Fruit fly (Drosophila melanogaster): Measurements from ENCODE around the gene MFS3.

The MFS3 gene

DNA sequence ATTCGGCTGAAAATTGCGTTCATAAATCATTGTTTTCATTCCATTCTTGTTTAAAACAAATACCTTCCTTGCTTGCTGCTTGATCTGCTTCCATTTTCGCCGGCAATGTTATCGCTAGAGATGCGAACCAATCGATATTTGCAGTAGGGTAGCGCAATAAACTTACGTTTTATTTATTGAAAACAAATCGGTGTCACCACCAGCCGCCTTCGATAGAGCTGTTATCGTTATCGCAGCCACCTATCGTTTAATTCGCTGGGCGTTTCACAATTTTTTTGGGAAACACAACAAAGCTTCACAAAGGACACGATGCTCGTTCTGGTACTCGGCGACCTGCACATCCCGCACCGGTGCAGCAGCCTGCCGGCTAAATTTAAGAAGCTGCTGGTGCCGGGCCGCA, 7.6 kb downstream of the MFS3 start, which contains the start of the genes Tfb4 and Vps29:
Tfb4 (minus strand) TSS at position 124 of the 400 bp plus-strand sequence.
Vps29 (plus strand) TSS at position 213 of the 400 bp plus-strand sequence.
- peak; percentile 62 for TF ChIP-seq CG17801 (GFP tag; optimal IDR thresholded peaks at IDR 0.05; ENCODE audit: partially characterized antibody)

DNA sequence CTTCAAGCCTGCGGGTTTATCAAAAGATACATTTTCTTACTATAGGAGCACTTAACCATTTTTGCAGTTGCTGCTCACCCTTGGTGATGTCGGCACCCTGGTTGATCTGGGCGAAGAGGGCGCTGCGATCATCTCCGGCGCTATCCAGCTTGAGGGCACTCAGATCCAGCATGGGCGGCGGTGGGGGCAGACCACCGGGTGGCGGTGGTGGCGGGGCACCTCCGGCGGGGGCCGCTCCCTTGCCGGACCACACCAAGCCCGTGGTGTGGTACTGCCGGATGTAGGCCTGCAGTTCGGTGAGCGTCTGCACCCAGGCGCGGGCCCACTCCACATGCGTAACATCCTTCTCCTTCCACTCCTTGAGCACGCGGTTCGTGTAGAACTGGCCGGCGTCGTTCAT, 9.7 kb downstream of the MFS3 start:
- no peak for TF ChIP-seq CG17801 (GFP tag; optimal IDR thresholded peaks at IDR 0.05; ENCODE audit: partially characterized antibody)

DNA sequence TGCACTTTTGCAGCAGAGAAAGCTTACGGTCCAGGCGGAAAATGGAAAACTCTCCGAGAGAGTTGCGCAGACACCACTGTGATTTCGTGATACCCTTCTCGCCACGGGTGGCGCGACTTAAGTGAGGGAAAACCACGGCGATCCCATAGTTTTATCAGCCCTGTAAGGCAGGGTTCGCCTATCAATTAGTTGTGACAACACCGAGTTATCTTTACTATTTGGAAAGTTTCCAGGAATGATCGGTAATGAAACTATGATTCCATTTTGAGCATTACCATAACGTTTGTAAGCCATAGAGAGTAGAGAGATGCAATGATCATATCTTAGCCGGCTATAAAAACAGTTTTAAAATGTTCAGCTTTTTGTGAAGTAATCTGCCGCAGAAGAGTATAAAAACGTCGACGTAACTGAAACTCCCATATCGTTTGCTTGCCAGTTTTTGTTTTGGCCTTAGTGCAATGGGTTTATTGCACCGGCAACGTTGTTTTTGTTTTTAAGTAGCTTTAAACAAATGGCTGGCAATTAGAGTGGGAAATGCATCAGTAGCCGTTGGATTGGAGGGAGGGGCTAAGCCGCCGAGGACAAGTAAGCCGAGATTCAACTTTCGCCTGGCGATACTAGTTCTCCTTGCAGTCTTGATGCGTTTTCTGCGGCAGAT, 13.7 kb downstream of the MFS3 start:
- TF ChIP-seq CG17801 (GFP tag; optimal IDR thresholded peaks at IDR 0.05; ENCODE audit: partially characterized antibody) = no peak

DNA sequence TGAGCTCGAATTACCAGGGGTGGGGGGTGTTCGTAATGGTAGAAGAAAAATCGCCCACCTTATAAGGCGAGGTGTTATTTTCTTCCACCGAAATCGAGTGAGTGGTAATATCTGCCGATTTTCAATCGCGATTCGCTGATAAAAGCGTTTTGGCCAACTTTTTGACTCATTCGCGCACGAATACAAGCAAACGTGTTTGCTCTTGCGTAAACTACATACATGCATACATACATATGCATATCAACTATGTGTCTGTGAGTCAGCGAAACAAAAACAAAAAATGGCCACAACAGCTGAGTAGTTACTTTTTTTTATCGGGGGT, 14.3 kb downstream of the MFS3 start:
- TF ChIP-seq CG17801 (GFP tag; optimal IDR thresholded peaks at IDR 0.05; ENCODE audit: partially characterized antibody) = no peak

DNA sequence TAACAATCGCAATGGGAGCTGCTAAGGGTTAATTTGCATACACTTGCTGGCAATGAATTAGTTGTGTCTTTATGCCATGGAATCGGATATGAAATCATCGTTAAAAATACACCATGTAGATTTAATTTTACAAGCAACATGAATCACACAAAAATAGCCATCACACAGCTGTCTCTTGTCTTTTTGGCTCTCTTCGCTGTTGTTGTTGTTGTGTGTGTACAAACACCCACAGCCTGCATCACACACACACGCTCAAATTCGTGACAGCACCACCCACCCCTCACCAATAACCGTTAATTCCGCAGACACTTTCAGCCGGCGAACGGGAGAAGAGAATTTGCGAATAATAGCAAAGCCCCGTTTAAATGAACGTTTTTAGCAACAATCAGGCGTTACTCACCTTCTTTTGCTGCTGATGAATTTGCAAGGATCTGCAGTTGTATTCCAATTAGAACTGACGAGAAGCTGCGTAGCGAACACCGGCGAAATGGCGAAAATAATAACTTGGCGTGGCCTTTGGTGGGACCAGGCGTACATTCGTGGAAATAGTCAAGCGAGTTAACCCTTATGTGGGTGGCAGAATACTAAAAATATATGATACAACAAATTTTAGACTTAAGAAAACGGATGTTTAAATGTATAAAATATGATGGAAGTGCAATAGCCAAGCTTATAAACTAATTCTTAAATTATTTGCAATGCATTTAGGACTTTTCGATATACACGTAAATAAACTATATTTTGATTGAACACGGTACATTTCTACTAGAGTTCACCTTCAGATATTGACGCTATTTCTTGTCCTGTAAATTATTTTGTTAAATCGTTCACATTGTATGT, 14.9 kb downstream of the MFS3 start, which contains the start of gene capt:
capt (minus strand) TSS at position 584 of the 840 bp plus-strand sequence.
- TF ChIP-seq CG17801 (GFP tag; optimal IDR thresholded peaks at IDR 0.05; ENCODE audit: partially characterized antibody) = no peak

DNA sequence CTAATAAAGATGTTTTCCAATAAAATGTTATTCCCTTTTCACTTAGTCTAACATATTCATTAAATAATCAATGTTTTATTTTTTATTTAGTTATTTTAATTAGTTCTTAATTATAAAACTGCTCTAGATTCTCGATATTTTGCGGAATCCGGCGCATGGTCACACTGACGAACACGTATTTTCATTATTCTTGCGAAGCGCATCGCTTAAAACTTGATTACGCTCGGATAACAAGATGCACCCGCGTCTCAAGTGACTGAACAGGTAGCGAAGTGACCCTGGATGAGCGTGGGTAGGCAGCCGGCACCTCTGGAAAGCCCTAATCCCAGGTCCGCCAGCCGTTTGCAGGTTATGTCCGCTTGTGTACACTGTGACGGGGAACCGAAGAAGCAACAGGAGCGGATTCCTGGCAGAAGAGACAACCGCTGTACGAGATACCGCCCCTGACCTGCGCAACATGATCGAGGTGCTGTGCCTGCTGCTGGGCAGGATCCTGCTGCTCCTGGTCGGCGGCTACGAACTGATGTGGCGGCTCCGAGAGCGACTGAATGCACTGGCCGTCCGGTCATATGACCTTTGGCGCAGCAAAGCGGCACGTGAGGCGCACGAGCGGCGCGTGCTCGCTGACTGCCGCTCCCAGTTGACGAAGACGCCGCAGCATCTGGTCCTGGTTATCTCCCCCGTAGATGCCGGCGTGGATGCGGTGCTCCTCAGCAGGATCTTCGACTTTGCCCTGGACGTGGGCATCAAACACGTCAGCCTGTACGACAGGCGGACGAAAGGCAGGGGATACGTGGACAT, 15.7 kb downstream of the MFS3 start, which contains the start of gene Tango14:
Tango14 (plus strand) TSS at position 143 of the 801 bp plus-strand sequence.
- no peak for TF ChIP-seq CG17801 (GFP tag; optimal IDR thresholded peaks at IDR 0.05; ENCODE audit: partially characterized antibody)

DNA sequence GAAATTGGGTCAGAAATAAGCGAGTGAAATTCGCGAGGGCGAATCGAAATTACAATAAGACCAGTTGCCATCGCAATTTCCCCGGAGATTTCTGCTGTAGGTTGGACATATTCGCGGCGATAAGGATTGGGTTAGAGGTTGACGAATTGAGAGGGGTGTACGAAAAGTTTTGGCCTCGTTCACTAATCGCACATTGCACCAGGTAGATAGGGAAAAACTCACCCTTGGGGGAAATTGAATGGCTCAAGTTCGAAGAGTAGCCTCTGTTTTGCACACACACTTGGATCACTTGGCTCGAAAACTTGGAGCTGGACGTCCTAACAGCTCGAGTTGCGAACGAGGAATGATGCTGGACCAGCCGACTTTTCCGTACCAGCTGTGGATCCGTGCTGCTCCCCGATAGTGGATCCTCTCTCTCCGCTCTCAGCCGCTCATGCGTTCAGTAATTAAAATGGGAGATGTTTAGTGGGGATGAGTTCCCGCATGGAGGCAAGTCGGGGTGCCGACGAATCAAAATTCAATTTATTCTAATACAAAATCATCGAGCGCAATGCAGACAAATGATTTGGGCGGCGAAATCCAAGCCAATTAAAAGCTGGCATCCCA, 20.6 kb downstream of the MFS3 start, which contains the start of gene CG5080:
CG5080 (minus strand) TSS at position 349 of the 606 bp plus-strand sequence.
- TF ChIP-seq CG17801 (GFP tag; optimal IDR thresholded peaks at IDR 0.05; ENCODE audit: partially characterized antibody) = no peak

DNA sequence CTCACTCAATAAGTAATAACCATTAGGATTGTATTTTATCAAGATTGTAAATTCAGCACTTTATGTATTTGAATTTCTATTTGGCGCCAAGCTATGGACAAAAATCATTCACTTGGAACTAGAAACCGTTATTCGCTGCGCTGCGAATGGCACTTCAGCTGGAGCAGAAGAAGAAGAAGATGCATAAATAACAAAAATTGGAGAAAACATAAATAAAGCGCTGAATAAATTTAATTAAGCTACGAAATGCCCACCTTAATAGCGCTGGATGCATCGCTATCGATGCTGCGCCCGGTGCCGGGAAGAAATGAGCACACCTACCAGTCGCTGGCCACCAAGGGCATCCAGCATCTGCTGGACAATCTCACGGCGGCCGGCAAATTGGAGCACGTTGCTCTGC, 21.3 kb downstream of the MFS3 start, which contains the start of gene IntS14:
IntS14 (plus strand) TSS at position 150 of the 400 bp plus-strand sequence.
- TF ChIP-seq CG17801 (GFP tag; optimal IDR thresholded peaks at IDR 0.05; ENCODE audit: partially characterized antibody) = peak; percentile 2

DNA sequence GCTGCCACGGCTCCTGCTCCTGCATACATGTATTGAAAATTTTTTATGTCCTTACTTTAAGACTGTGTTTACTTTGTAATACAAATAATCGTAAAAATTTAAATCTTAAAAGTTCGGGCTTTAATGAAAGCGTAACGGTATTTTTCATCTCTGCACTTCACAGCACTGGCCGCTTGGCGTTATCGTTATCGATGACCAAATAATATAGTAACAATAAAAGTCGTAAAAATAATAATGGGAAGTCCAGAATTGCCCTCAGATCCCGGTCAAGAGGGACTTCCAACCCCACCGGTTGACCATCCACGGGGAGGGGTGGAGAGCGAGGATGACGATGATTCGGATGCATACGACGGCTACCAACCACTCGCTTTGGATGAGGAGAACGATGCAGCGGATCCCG, 23.3 kb downstream of the MFS3 start, which contains the start of gene CG14341:
CG14341 (plus strand) TSS at position 181 of the 400 bp plus-strand sequence.
- no peak for TF ChIP-seq CG17801 (GFP tag; optimal IDR thresholded peaks at IDR 0.05; ENCODE audit: partially characterized antibody)

DNA sequence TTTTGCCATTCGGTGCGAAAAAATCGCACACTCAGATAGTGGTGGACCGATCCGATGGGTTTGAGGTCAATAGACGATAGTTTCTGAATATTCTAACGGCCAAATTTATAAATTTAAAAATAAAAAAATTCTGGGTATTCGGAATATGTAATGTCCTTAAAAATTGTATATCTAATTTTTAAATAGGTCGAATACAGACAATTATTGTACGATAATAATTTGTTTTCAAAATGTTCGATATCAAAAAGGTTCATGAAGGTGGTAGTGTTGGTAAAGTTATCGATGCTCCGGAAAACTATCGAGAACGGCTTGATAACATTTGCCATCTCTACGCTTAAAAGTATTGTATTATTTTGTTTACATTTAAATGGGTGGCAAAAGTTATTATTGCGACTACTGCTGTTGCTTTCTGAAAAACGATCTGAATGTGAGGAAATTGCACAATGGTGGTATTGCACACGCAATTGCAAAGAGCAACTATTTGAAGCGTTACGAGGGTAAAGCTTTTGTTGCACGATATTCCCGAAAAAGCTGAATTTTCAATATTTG, 26.9 kb downstream of the MFS3 start, which contains the start of the genes CG31922 and Plap:
CG31922 (plus strand) TSS at position 315 of the 549 bp plus-strand sequence.
Plap (minus strand) TSS at position 499 of the 549 bp plus-strand sequence.
- TF ChIP-seq CG17801 (GFP tag; optimal IDR thresholded peaks at IDR 0.05; ENCODE audit: partially characterized antibody) = peak; percentile 69

DNA sequence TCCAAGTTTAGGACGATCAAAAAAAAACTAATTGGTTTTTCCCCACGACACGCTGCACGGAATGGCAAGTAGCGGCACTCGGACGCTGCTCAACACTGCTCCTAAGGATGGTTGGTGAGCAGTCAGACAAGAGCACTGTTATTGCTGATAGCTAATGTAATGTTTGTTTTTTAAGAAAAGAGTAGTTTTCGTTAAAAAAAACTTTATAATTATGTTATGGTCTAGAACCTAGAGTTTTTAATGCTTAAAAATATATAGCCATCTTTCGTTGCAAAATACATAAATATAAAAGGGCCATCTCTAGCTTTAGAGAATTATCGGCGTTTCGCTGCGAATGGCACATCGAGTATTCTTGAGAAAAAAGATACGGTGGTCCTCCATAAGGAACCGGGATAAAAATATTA, 29.7 kb downstream of the MFS3 start, which contains the start of the genes Charon and CG4887:
Charon (minus strand) TSS at position 102 of the 404 bp plus-strand sequence.
CG4887 (plus strand) TSS at position 306 of the 404 bp plus-strand sequence.
- peak; percentile 50 for TF ChIP-seq CG17801 (GFP tag; optimal IDR thresholded peaks at IDR 0.05; ENCODE audit: partially characterized antibody)

DNA sequence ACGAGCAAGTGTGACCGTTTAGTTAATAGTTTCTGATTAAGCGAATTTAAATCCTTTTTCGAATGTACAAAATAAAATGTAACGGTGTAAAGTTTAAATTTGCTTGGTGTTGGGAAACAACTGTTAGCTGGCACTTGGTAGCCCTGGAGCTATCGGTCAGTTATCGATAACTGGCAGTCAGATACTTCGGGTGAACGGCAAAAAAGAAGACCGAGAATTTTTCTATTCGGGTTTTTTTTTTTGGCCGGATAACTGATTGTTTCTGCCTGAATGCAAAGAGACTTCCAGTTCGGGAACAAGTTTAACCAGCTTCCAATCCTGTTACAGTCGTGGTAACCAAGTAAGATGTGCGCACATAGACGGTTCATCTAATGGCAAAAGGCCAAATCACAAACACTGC, 34.5 kb downstream of the MFS3 start, which contains the start of gene CG4896:
CG4896 (plus strand) TSS at position 169 of the 400 bp plus-strand sequence.
- TF ChIP-seq CG17801 (GFP tag; optimal IDR thresholded peaks at IDR 0.05; ENCODE audit: partially characterized antibody) = peak; percentile 2

DNA sequence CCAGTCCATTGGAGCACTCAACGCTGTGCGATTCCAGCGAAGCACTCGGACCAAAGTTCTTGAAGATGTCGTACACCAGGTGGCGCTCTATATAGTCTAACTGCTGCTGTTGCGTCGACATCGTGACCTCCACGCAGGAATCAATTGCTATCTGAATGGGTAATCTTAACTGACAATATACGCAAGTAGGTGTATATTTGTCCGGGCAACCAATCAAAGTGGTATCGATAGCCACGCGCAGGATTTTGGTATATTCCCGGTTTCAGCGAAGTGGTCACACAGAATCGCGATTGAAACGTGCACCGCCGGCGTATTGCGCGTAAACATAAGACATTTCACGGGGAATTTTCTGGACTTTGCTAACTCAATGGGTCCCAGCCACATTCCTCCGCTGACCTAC, 40.8 kb downstream of the MFS3 start, which contains the start of the genes CG5126 and Tgt:
CG5126 (minus strand) TSS at position 222 of the 400 bp plus-strand sequence.
Tgt (plus strand) TSS at position 267 of the 400 bp plus-strand sequence.
- TF ChIP-seq CG17801 (GFP tag; optimal IDR thresholded peaks at IDR 0.05; ENCODE audit: partially characterized antibody) = no peak
